Fruit fly (Drosophila melanogaster) whole organism, embryonic: Measurements from ENCODE around the gene CG13127.

ENCODE experiments used
- Aef1 ChIP-seq: fragments of 200-800 bp; sonication (Bioruptor generic); IDR thresholded peaks from 3 replicates; pipeline ENCODE4 v1.3.6; 2022; ENCODE audit warnings: missing biosample characterization, missing genetic modification characterization
- Atf3 ChIP-seq: fragments of 200-800 bp; sonication (Bioruptor generic); optimal IDR thresholded peaks from 3 replicates; lab custom pipeline; 2016; ENCODE audit warnings: missing biosample characterization, missing genetic modification characterization
- BEAF-32 ChIP-seq: fragments of 200-800 bp; sonication (Bioruptor generic); optimal IDR thresholded peaks from 3 replicates; lab custom pipeline; 2017; ENCODE audit warnings: missing biosample characterization, missing genetic modification characterization, mild to moderate bottlenecking, moderate library complexity, missing genetic modification reagents
- CG11456 ChIP-seq: fragments of 200-800 bp; sonication (Bioruptor generic); IDR thresholded peaks from 3 replicates; pipeline ENCODE4 v1.3.6; 2022; ENCODE audit warnings: missing biosample characterization, missing genetic modification characterization
- CG11560 ChIP-seq: fragments of 200-800 bp; sonication (Bioruptor generic); IDR thresholded peaks from 3 replicates; pipeline ENCODE4 v1.3.6; 2022; ENCODE audit warnings: missing biosample characterization, missing genetic modification characterization
- CG11723 ChIP-seq: fragments of 200-800 bp; sonication (Bioruptor generic); optimal IDR thresholded peaks from 2 replicates; lab custom pipeline; 2017; ENCODE audit warnings: missing biosample characterization, mild to moderate bottlenecking, missing genetic modification characterization
- CG1233 ChIP-seq: fragments of 200-800 bp; sonication (Bioruptor generic); optimal IDR thresholded peaks from 4 replicates; lab custom pipeline; 2018; ENCODE audit warnings: missing biosample characterization, mild to moderate bottlenecking, missing genetic modification characterization
- CG12391 ChIP-seq: fragments of 200-800 bp; sonication (Bioruptor generic); optimal IDR thresholded peaks from 3 replicates; lab custom pipeline; 2018; ENCODE audit warnings: missing biosample characterization, mild to moderate bottlenecking, missing genetic modification characterization, moderate library complexity
- CG12659 ChIP-seq: fragments of 200-800 bp; sonication (Bioruptor generic); optimal IDR thresholded peaks from 3 replicates; lab custom pipeline; 2017; ENCODE audit warnings: mild to moderate bottlenecking, missing biosample characterization, missing genetic modification reagents, missing genetic modification characterization
- CG15479 ChIP-seq: fragments of 200-800 bp; sonication (Bioruptor generic); optimal IDR thresholded peaks from 3 replicates; lab custom pipeline; 2019; ENCODE audit warnings: missing biosample characterization, mild to moderate bottlenecking, missing genetic modification characterization, moderate library complexity
- CG18619 ChIP-seq: fragments of 200-800 bp; sonication (Bioruptor generic); optimal IDR thresholded peaks from 3 replicates; lab custom pipeline; 2017; ENCODE audit warnings: missing biosample characterization, mild to moderate bottlenecking, missing genetic modification characterization
- CG18764 ChIP-seq: fragments of 200-800 bp; sonication (Bioruptor generic); optimal IDR thresholded peaks from 3 replicates; lab custom pipeline; 2016; ENCODE audit warnings: missing biosample characterization, missing genetic modification characterization
- CG2875 ChIP-seq: fragments of 200-800 bp; sonication (Bioruptor generic); optimal IDR thresholded peaks from 2 replicates; lab custom pipeline; 2017; ENCODE audit warnings: missing biosample characterization, mild to moderate bottlenecking, missing genetic modification characterization, missing genetic modification reagents
- CG2889 ChIP-seq: fragments of 200-800 bp; sonication (Bioruptor generic); IDR thresholded peaks from 3 replicates; pipeline ENCODE4 v1.3.6; 2022; ENCODE audit warnings: missing biosample characterization, missing genetic modification characterization
- CG30020 ChIP-seq: fragments of 200-800 bp; optimal IDR thresholded peaks from 2 replicates; lab custom pipeline; 2019; ENCODE audit warnings: missing biosample characterization, mild to moderate bottlenecking, missing genetic modification characterization, moderate library complexity
- CG30403 ChIP-seq: fragments of 200-800 bp; sonication (Bioruptor generic); optimal IDR thresholded peaks from 3 replicates; lab custom pipeline; 2016; ENCODE audit warnings: missing biosample characterization, missing genetic modification characterization
- CG32532 ChIP-seq: fragments of 200-800 bp; sonication (Bioruptor generic); IDR thresholded peaks from 2 replicates; pipeline ENCODE4 v1.3.6; 2022; ENCODE audit warnings: missing biosample characterization, missing genetic modification characterization
- CG34376 ChIP-seq: fragments of 200-800 bp; sonication (Bioruptor generic); optimal IDR thresholded peaks from 2 replicates; lab custom pipeline; 2018; ENCODE audit warnings: missing biosample characterization, mild to moderate bottlenecking, missing genetic modification characterization
- CG34422 ChIP-seq: fragments of 200-800 bp; sonication (Bioruptor generic); IDR thresholded peaks from 3 replicates; pipeline ENCODE4 v1.3.6; 2022; ENCODE audit warnings: missing biosample characterization, missing genetic modification characterization
- CG3995 ChIP-seq: fragments of 200-800 bp; sonication (Bioruptor generic); optimal IDR thresholded peaks from 3 replicates; lab custom pipeline; 2016; ENCODE audit warnings: missing biosample characterization, missing genetic modification characterization
- CG6791 ChIP-seq: fragments of 200-800 bp; sonication (Bioruptor generic); IDR thresholded peaks from 3 replicates; pipeline ENCODE4 v1.3.6; 2022; ENCODE audit warnings: missing biosample characterization, missing genetic modification characterization; ENCODE audit not compliant: partially characterized antibody
- CG7357 ChIP-seq: fragments of 200-800 bp; sonication (Bioruptor generic); IDR thresholded peaks from 3 replicates; pipeline ENCODE4 v1.3.6; 2022; ENCODE audit warnings: missing biosample characterization, missing genetic modification characterization
- CG8924 ChIP-seq: fragments of 200-800 bp; optimal IDR thresholded peaks from 3 replicates; lab custom pipeline; 2019; ENCODE audit warnings: missing biosample characterization, mild to moderate bottlenecking, missing genetic modification characterization, moderate library complexity
- Elba2 ChIP-seq: fragments of 200-800 bp; sonication (Bioruptor generic); optimal IDR thresholded peaks from 3 replicates; lab custom pipeline; 2016; ENCODE audit warnings: missing biosample characterization, missing genetic modification characterization
- Hmx ChIP-seq: fragments of 200-800 bp; sonication (Bioruptor generic); optimal IDR thresholded peaks from 2 replicates; lab custom pipeline; 2016; ENCODE audit warnings: missing biosample characterization, missing genetic modification characterization
- Hr78 ChIP-seq, 2 experiments: fragments of 200-800 bp in 1 of 2; fragments of >200 bp in 1 of 2; sonication (Bioruptor generic) in 1 of 2; optimal IDR thresholded peaks; 2 replicates each; lab custom pipeline; 2017 to 2019; ENCODE audit warnings: missing biosample characterization in 2 of 2, missing genetic modification characterization in 2 of 2, mild to moderate bottlenecking in 1 of 2, moderate library complexity in 1 of 2
- Sox100B ChIP-seq: fragments of 200-800 bp; sonication (Bioruptor generic); optimal IDR thresholded peaks from 3 replicates; lab custom pipeline; 2018; ENCODE audit warnings: missing biosample characterization, mild to moderate bottlenecking, missing genetic modification characterization
- Sry-δ ChIP-seq: fragments of 200-800 bp; sonication (Bioruptor generic); optimal IDR thresholded peaks from 2 replicates; lab custom pipeline; 2016; ENCODE audit warnings: missing biosample characterization, missing genetic modification characterization
- Ssrp ChIP-seq: fragments of 200-800 bp; sonication (Bioruptor generic); optimal IDR thresholded peaks from 2 replicates; lab custom pipeline; 2018; ENCODE audit warnings: missing biosample characterization, mild to moderate bottlenecking, missing genetic modification characterization, moderate library complexity
- Stat92E ChIP-seq, 3 experiments: fragments of >200 bp in 2 of 3; fragments of 200-800 bp in 1 of 3; sonication (Bioruptor generic) in 1 of 3; optimal IDR thresholded peaks; 2 replicates each; lab custom pipeline; 2017 to 2019; ENCODE audit warnings: missing biosample characterization in 3 of 3, missing genetic modification characterization in 3 of 3, mild to moderate bottlenecking in 1 of 3, moderate library complexity in 1 of 3
- Tbp ChIP-seq: fragments of >200 bp; optimal IDR thresholded peaks from 2 replicates; lab custom pipeline; 2018; ENCODE audit warnings: missing biosample characterization, missing genetic modification characterization
- ara ChIP-seq: fragments of 200-800 bp; sonication (Bioruptor generic); IDR thresholded peaks from 2 replicates; pipeline ENCODE4 v1.3.6; 2022; ENCODE audit warnings: missing biosample characterization, missing genetic modification characterization
- ash1 ChIP-seq: fragments of 200-800 bp; sonication (Bioruptor generic); optimal IDR thresholded peaks from 2 replicates; lab custom pipeline; 2018; ENCODE audit warnings: missing biosample characterization, mild to moderate bottlenecking, missing genetic modification characterization
- cwo ChIP-seq: fragments of 200-800 bp; sonication (Bioruptor generic); optimal IDR thresholded peaks from 3 replicates; lab custom pipeline; 2017; ENCODE audit warnings: missing biosample characterization, missing genetic modification characterization, mild to moderate bottlenecking, moderate library complexity, missing genetic modification reagents
- dmrt99B ChIP-seq: fragments of 200-800 bp; sonication (Bioruptor generic); optimal IDR thresholded peaks from 2 replicates; lab custom pipeline; 2018; ENCODE audit warnings: missing biosample characterization, mild to moderate bottlenecking, missing genetic modification characterization, moderate library complexity
- inv ChIP-seq: fragments of 200-800 bp; sonication (Bioruptor generic); IDR thresholded peaks from 2 replicates; pipeline ENCODE4 v1.3.6; 2022; ENCODE audit warnings: missing biosample characterization, missing genetic modification characterization; ENCODE audit not compliant: partially characterized antibody
- lbe ChIP-seq: fragments of 200-800 bp; sonication (Bioruptor generic); optimal IDR thresholded peaks from 2 replicates; lab custom pipeline; 2016; ENCODE audit warnings: missing biosample characterization, mild to moderate bottlenecking, missing genetic modification characterization
- nmo ChIP-seq: fragments of 200-800 bp; sonication (Bioruptor generic); optimal IDR thresholded peaks from 2 replicates; lab custom pipeline; 2018; ENCODE audit warnings: missing biosample characterization, mild to moderate bottlenecking, missing genetic modification characterization, moderate library complexity
- pan ChIP-seq, 4 experiments: fragments of >200 bp in 3 of 4; fragments of 200-800 bp in 1 of 4; sonication (Bioruptor generic) in 1 of 4; optimal IDR thresholded peaks in 3 of 4; IDR thresholded peaks in 1 of 4; 2 replicates each; pipeline versions ENCODE4 v1.3.6 to Lab custom; 2017 to 2022; ENCODE audit warnings: missing biosample characterization in 2 of 4, missing genetic modification characterization in 2 of 4, mixed read lengths in 1 of 4
- phol ChIP-seq: fragments of 200-800 bp; sonication (Bioruptor generic); optimal IDR thresholded peaks from 3 replicates; lab custom pipeline; 2018; ENCODE audit warnings: missing biosample characterization, mild to moderate bottlenecking, missing genetic modification characterization, moderate library complexity
- pzg ChIP-seq: fragments of 200-800 bp; sonication (Bioruptor generic); optimal IDR thresholded peaks from 3 replicates; lab custom pipeline; 2018; ENCODE audit warnings: missing biosample characterization, mild to moderate bottlenecking, missing genetic modification characterization, moderate library complexity
- sd ChIP-seq: fragments of 200-800 bp; sonication (Bioruptor generic); optimal IDR thresholded peaks from 3 replicates; lab custom pipeline; 2018; ENCODE audit warnings: missing biosample characterization, mild to moderate bottlenecking, missing genetic modification characterization, moderate library complexity
- seq ChIP-seq: fragments of 200-800 bp; sonication (Bioruptor generic); IDR thresholded peaks from 2 replicates; pipeline ENCODE4 v1.3.6; 2022; ENCODE audit warnings: missing biosample characterization, missing genetic modification characterization
- so ChIP-seq: fragments of 200-800 bp; sonication (Bioruptor generic); IDR thresholded peaks from 3 replicates; pipeline ENCODE4 v1.3.6; 2022; ENCODE audit warnings: missing biosample characterization, missing genetic modification characterization
- stwl ChIP-seq: fragments of 200-800 bp; sonication (Bioruptor generic); optimal IDR thresholded peaks from 3 replicates; lab custom pipeline; 2018; ENCODE audit warnings: missing biosample characterization, mild to moderate bottlenecking, missing genetic modification characterization, moderate library complexity
- tgo ChIP-seq: fragments of 200-800 bp; sonication (Bioruptor generic); IDR thresholded peaks from 3 replicates; pipeline ENCODE4 v1.3.6; 2022; ENCODE audit warnings: missing biosample characterization, missing genetic modification characterization
- trh ChIP-seq: fragments of 200-800 bp; sonication (Bioruptor generic); optimal IDR thresholded peaks from 2 replicates; lab custom pipeline; 2016; ENCODE audit warnings: missing biosample characterization, missing genetic modification characterization
- usp ChIP-seq: fragments of >200 bp; optimal IDR thresholded peaks from 2 replicates; lab custom pipeline; 2017; ENCODE audit warnings: missing biosample characterization, missing genetic modification characterization
- zfh2 ChIP-seq: fragments of 200-800 bp; sonication (Bioruptor generic); optimal IDR thresholded peaks from 2 replicates; lab custom pipeline; 2016; ENCODE audit warnings: missing biosample characterization, missing genetic modification characterization

Gene CG13127

DNA sequence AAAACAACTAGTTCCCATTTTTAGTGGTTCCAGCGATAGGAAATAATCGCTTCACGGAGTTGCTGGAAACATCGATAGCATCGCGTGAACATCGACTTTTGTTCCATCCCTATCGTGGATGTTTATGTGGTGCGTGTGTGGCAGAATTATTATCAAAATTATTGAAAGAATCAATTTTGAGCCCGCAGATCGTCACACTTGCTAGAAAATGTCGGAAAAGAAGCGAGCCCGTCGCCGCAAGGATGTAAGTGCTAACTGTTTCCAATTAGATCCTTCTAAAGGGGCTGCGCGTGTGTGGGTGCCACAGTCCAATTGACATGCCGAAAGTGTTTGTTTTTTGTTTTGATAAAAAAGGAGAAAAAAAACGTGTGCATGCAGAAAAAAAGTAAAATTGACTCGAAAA is 17.2 kb upstream of the CG13127 start, which contains the start of gene Trp1 (continued):
- TF ChIP-seq cwo (GFP tag; lab: Kevin White, UChicago) (no peak), BEAF-32 (peak; percentile 94), CG30403 (no peak), sd (no peak), ash1 (GFP tag; lab: Kevin White, UChicago) (no peak), tgo (GFP tag; lab: Robert Waterston, UW) (no peak), stwl (tag; lab: Kevin White, UChicago) (peak; percentile 63), CG34376 (GFP tag; lab: Kevin White, UChicago) (no peak), Sry-δ (GFP tag; lab: Kevin White, UChicago) (peak; percentile 91), CG3995 (GFP tag; lab: Kevin White, UChicago) (peak; percentile 12), so (GFP tag; lab: Robert Waterston, UW) (no peak), seq (GFP tag; lab: Robert Waterston, UW) (no peak), ara (GFP tag; lab: Robert Waterston, UW) (no peak), CG11723 (GFP tag; lab: Kevin White, UChicago) (no peak), CG18619 (no peak), pzg (GFP tag; lab: Kevin White, UChicago) (peak; percentile 73), zfh2 (no peak), CG12391 (tag; lab: Kevin White, UChicago) (peak; percentile 21), CG32532 (peak; percentile 11; the same call in 1 of the 2 replicates), CG30020 (peak; percentile 63), CG8924 (tag; lab: Kevin White, UChicago) (peak; percentile 27), CG34422 (GFP tag; lab: Robert Waterston, UW) (0 out of 3 replicates have a peak, but pooled peaks have one; percentile 51), Elba2 (GFP tag; lab: Kevin White, UChicago) (peak; percentile 51), Atf3 (GFP tag; lab: Kevin White, UChicago) (no peak), trh (no peak), lbe (GFP tag; lab: Kevin White, UChicago) (peak; percentile 10), Ssrp (no peak), Stat92E (GFP tag; optimal IDR thresholded peaks at IDR 0.05; lab: Kevin White, UChicago) (no peak), nmo (peak; percentile 15), dmrt99B (no peak), CG12659 (GFP tag; lab: Kevin White, UChicago) (peak; percentile 59)

dm6 chr2L:10009800-10010658 is 16.4 kb upstream of the CG13127 start:
- no peak; the same call in 1 of the 2 replicates for TF ChIP-seq inv (GFP tag; lab: Robert Waterston, UW)
- no peak for TF ChIP-seq pan (optimal IDR thresholded peaks at IDR 0.05; lab: Kevin White, UChicago)
- peak in 1 of 2 experiments; percentile 98 for TF ChIP-seq pan (GFP tag; optimal IDR thresholded peaks at IDR 0.05 in 1 of 2, IDR thresholded peaks at IDR 0.05 in 1 of 2)
- peak; percentile 89 for TF ChIP-seq Sox100B (GFP tag; lab: Kevin White, UChicago)
- TF ChIP-seq CG11560 (tag; lab: Robert Waterston, UW): peak; percentile 89
- TF ChIP-seq CG1233 (GFP tag; lab: Kevin White, UChicago): peak; percentile 95
- no peak for TF ChIP-seq CG15479 (GFP tag; lab: Kevin White, UChicago)
- TF ChIP-seq Hr78 (GFP tag; optimal IDR thresholded peaks at IDR 0.05; lab: Kevin White, UChicago): no peak
- TF ChIP-seq Tbp (GFP tag; lab: Kevin White, UChicago): no peak
- TF ChIP-seq Stat92E (GFP tag; optimal IDR thresholded peaks at IDR 0.05; lab: Kevin White, UChicago): peak in 1 of 3 experiments; percentile 83
- peak; percentile 99 for TF ChIP-seq CG11456 (GFP tag; lab: Robert Waterston, UW)
- peak; percentile 91 for TF ChIP-seq CG7357 (GFP tag; lab: Robert Waterston, UW)
- TF ChIP-seq CG2875 (GFP tag; lab: Kevin White, UChicago): peak; percentile 90
- TF ChIP-seq CG2889 (GFP tag; lab: Robert Waterston, UW): peak; percentile 97
- TF ChIP-seq CG6791 (GFP tag; lab: Robert Waterston, UW): no peak
- TF ChIP-seq CG18764: peak; percentile 95
- TF ChIP-seq Hmx (GFP tag; lab: Kevin White, UChicago): peak; percentile 94
- TF ChIP-seq usp (GFP tag; lab: Kevin White, UChicago): no peak
- TF ChIP-seq phol: peak; percentile 90
- peak; percentile 97 for TF ChIP-seq Aef1 (GFP tag; lab: Robert Waterston, UW)
